Fruit fly (Drosophila melanogaster) whole organism, adult: ENCODE data around the gene Gr93a.

Experiments
- Crg-1 ChIP-seq: fragments of 200-800 bp; sonication (Bioruptor generic); optimal IDR thresholded peaks from 2 replicates; lab custom pipeline; 2016; ENCODE audit warnings: missing biosample characterization, missing genetic modification characterization
- Hr96 ChIP-seq: fragments of 200-800 bp; sonication (Bioruptor generic); optimal IDR thresholded peaks from 2 replicates; lab custom pipeline; 2016; ENCODE audit warnings: missing biosample characterization, missing genetic modification characterization
- cnc ChIP-seq, 2 experiments: fragments of >200 bp; optimal IDR thresholded peaks; 2 replicates each; lab custom pipeline; 2017
- tj ChIP-seq: fragments of 200-800 bp; sonication (Bioruptor generic); optimal IDR thresholded peaks from 3 replicates; lab custom pipeline; 2017; ENCODE audit warnings: missing biosample characterization, mild to moderate bottlenecking, missing genetic modification characterization, moderate library complexity

- no peak for TF ChIP-seq tj (GFP tag; lab: Kevin White, UChicago)
- TF ChIP-seq cnc (optimal IDR thresholded peaks at IDR 0.05; lab: Kevin White, UChicago), result no peak
- no peak for TF ChIP-seq Hr96 (GFP tag; lab: Kevin White, UChicago)
- no peak for TF ChIP-seq Crg-1
Measured at dm6 chr3R:21878473-21878872, 46.2 kb downstream of the Gr93a start, which contains the start of gene CG34148.
